Worm (Caenorhabditis elegans) whole organism, young adult: ENCODE measurements around the gene hot-7.

ENCODE experiments used
- B0035.1 ChIP-seq: sonication (generic microtip); optimal IDR thresholded peaks from 2 replicates; lab custom pipeline; 2016; ENCODE audit warnings: missing genetic modification characterization, mild to moderate bottlenecking, missing compliant biosample characterization, missing genotype, missing genetic modification reagents
- B0261.1 ChIP-seq: sonication (generic microtip); optimal IDR thresholded peaks from 2 replicates; lab custom pipeline; 2016; ENCODE audit warnings: mild to moderate bottlenecking, missing genetic modification characterization, moderate library complexity, missing compliant biosample characterization
- F10E7.11 ChIP-seq: sonication (generic microtip); optimal IDR thresholded peaks from 2 replicates; lab custom pipeline; 2017; ENCODE audit warnings: mild to moderate bottlenecking, missing genetic modification characterization, moderate library complexity, missing compliant biosample characterization
- F22D6.2 ChIP-seq: sonication (generic microtip); optimal IDR thresholded peaks from 2 replicates; lab custom pipeline; 2016; ENCODE audit warnings: mild to moderate bottlenecking, missing genetic modification characterization, missing compliant biosample characterization
- F23B12.7 ChIP-seq: sonication (generic microtip); optimal IDR thresholded peaks from 2 replicates; lab custom pipeline; 2017; ENCODE audit warnings: missing genetic modification characterization, mild to moderate bottlenecking, missing compliant biosample characterization, antibody characterized with exemption, moderate library complexity; ENCODE audit not compliant: insufficient read depth
- F33H1.4 ChIP-seq: fragments of 200-800 bp; sonication (Bioruptor generic); IDR thresholded peaks from 2 replicates; pipeline ENCODE4 v1.3.6; 2022; ENCODE audit warnings: missing genetic modification reagents, missing genetic modification characterization, missing compliant biosample characterization
- F37B4.10 ChIP-seq: fragments of 200-800 bp; sonication (Bioruptor generic); IDR thresholded peaks from 2 replicates; pipeline ENCODE4 v1.3.6; 2022; ENCODE audit warnings: missing genetic modification characterization, missing compliant biosample characterization
- F39B2.1 ChIP-seq: fragments of 200-800 bp; sonication (Bioruptor generic); IDR thresholded peaks from 2 replicates; pipeline ENCODE4 v1.3.6; 2022; ENCODE audit warnings: missing genetic modification reagents, missing genetic modification characterization, missing compliant biosample characterization
- F49E8.2 ChIP-seq: sonication (generic microtip); optimal IDR thresholded peaks from 3 replicates; lab custom pipeline; 2017; ENCODE audit warnings: missing genetic modification characterization, mild to moderate bottlenecking, missing compliant biosample characterization, antibody characterized with exemption, moderate library complexity; ENCODE audit not compliant: insufficient read depth
- F57C9.4 ChIP-seq: sonication (generic microtip); optimal IDR thresholded peaks from 2 replicates; lab custom pipeline; 2017; ENCODE audit warnings: mild to moderate bottlenecking, missing genetic modification characterization, missing compliant biosample characterization
- K11D2.4 ChIP-seq: fragments of 200-800 bp; sonication (Bioruptor generic); IDR thresholded peaks from 2 replicates; pipeline ENCODE4 v1.3.6; 2022; ENCODE audit warnings: missing genetic modification reagents, missing genetic modification characterization, missing compliant biosample characterization
- Y53F4B.3 ChIP-seq: fragments of 200-800 bp; sonication (Bioruptor generic); IDR thresholded peaks from 2 replicates; pipeline ENCODE4 v1.3.6; 2022; ENCODE audit warnings: missing genetic modification reagents, missing genetic modification characterization, missing compliant biosample characterization
- Y67H2A.10 ChIP-seq: fragments of 200-800 bp; sonication (Bioruptor generic); conservative IDR thresholded peaks from 2 replicates; pipeline ENCODE4 v1.3.6; 2022; ENCODE audit warnings: missing genetic modification reagents, missing genetic modification characterization, missing compliant biosample characterization
- athp-1 ChIP-seq: sonication (generic microtip); optimal IDR thresholded peaks from 2 replicates; lab custom pipeline; 2017; ENCODE audit warnings: mild to moderate bottlenecking, missing genetic modification characterization, missing compliant biosample characterization
- attf-5 ChIP-seq: fragments of 200-800 bp; sonication (Bioruptor generic); optimal IDR thresholded peaks from 2 replicates; lab custom pipeline; 2018; ENCODE audit warnings: mild to moderate bottlenecking, missing genetic modification characterization, missing compliant biosample characterization
- attf-6 ChIP-seq: fragments of 200-800 bp; sonication (Bioruptor generic); IDR thresholded peaks from 2 replicates; pipeline ENCODE4 v1.3.6; 2022; ENCODE audit warnings: missing genetic modification reagents, missing genetic modification characterization, missing compliant biosample characterization
- bed-2 ChIP-seq: fragments of 200-800 bp; sonication (Bioruptor generic); IDR thresholded peaks from 2 replicates; pipeline ENCODE4 v1.3.6; 2022; ENCODE audit warnings: missing genetic modification reagents, missing genetic modification characterization, missing compliant biosample characterization
- ceh-100 ChIP-seq: fragments of 200-800 bp; sonication (Bioruptor generic); IDR thresholded peaks from 2 replicates; pipeline ENCODE4 v1.3.6; 2022; ENCODE audit warnings: missing genetic modification reagents, missing genetic modification characterization, missing compliant biosample characterization
- ceh-27 ChIP-seq: fragments of 200-800 bp; sonication (Bioruptor generic); optimal IDR thresholded peaks from 2 replicates; lab custom pipeline; 2018; ENCODE audit warnings: mild to moderate bottlenecking, missing genetic modification characterization, moderate library complexity, missing compliant biosample characterization
- dox-1 ChIP-seq: fragments of 200-800 bp; sonication (Bioruptor generic); IDR thresholded peaks from 2 replicates; pipeline ENCODE4 v1.3.6; 2022; ENCODE audit warnings: missing genetic modification reagents, missing genetic modification characterization, missing compliant biosample characterization
- dpff-1 ChIP-seq: sonication (generic microtip); optimal IDR thresholded peaks from 2 replicates; lab custom pipeline; 2017; ENCODE audit warnings: mild to moderate bottlenecking, missing genetic modification characterization, missing compliant biosample characterization
- egl-44 ChIP-seq: fragments of 200-800 bp; sonication (Bioruptor generic); IDR thresholded peaks from 2 replicates; pipeline ENCODE4 v1.3.6; 2022; ENCODE audit warnings: missing genetic modification reagents, missing genetic modification characterization, missing compliant biosample characterization
- egrh-3 ChIP-seq: fragments of 200-800 bp; sonication (Bioruptor generic); IDR thresholded peaks from 2 replicates; pipeline ENCODE4 v1.3.6; 2022; ENCODE audit warnings: missing genetic modification reagents, missing genetic modification characterization, missing compliant biosample characterization
- ets-4 ChIP-seq: fragments of 200-800 bp; sonication (Bioruptor generic); optimal IDR thresholded peaks from 2 replicates; lab custom pipeline; 2018; ENCODE audit warnings: mild to moderate bottlenecking, missing genetic modification characterization, missing compliant biosample characterization
- hlh-12 ChIP-seq: sonication (generic microtip); optimal IDR thresholded peaks from 2 replicates; lab custom pipeline; 2016; ENCODE audit warnings: missing genetic modification characterization, missing compliant biosample characterization
- hmg-1.2 ChIP-seq: fragments of 200-800 bp; sonication (Bioruptor generic); IDR thresholded peaks from 2 replicates; pipeline ENCODE4 v1.3.6; 2022; ENCODE audit warnings: missing genetic modification reagents, missing genetic modification characterization, missing compliant biosample characterization
- hrde-1 ChIP-seq: sonication (generic microtip); optimal IDR thresholded peaks from 2 replicates; lab custom pipeline; 2016; ENCODE audit warnings: missing genetic modification characterization, mild to moderate bottlenecking, missing compliant biosample characterization, moderate library complexity, missing genotype, missing genetic modification reagents, borderline replicate concordance
- let-607 ChIP-seq, 2 experiments: fragments of 200-800 bp in 1 of 2; sonication (Bioruptor generic) in 1 of 2; sonication (generic microtip) in 1 of 2; optimal IDR thresholded peaks; 2 replicates each; lab custom pipeline; 2016 to 2018; ENCODE audit warnings: mild to moderate bottlenecking in 2 of 2, missing compliant biosample characterization in 2 of 2, missing genetic modification characterization in 2 of 2, moderate library complexity in 2 of 2, missing genotype in 1 of 2
- lin-26 ChIP-seq: fragments of 200-800 bp; sonication (Bioruptor generic); IDR thresholded peaks from 2 replicates; pipeline ENCODE4 v1.3.6; 2022; ENCODE audit warnings: missing genetic modification reagents, missing genetic modification characterization, missing compliant biosample characterization
- lsy-27 ChIP-seq: sonication (generic microtip); optimal IDR thresholded peaks from 2 replicates; lab custom pipeline; 2017; ENCODE audit warnings: missing genetic modification characterization, mild to moderate bottlenecking, missing compliant biosample characterization, antibody characterized with exemption, missing genotype, borderline replicate concordance; ENCODE audit not compliant: insufficient read depth
- madf-3 ChIP-seq: fragments of 200-800 bp; sonication (Bioruptor generic); IDR thresholded peaks from 2 replicates; pipeline ENCODE4 v1.3.6; 2022; ENCODE audit warnings: missing genetic modification reagents, missing genetic modification characterization, missing compliant biosample characterization
- nfyb-1 ChIP-seq: fragments of 200-800 bp; sonication (Bioruptor generic); IDR thresholded peaks from 2 replicates; pipeline ENCODE4 v1.3.6; 2022; ENCODE audit warnings: missing genetic modification reagents, missing genetic modification characterization, missing compliant biosample characterization
- nhr-120 ChIP-seq: fragments of 200-800 bp; sonication (Bioruptor generic); IDR thresholded peaks from 2 replicates; pipeline ENCODE4 v1.3.6; 2022; ENCODE audit warnings: missing genetic modification characterization, missing compliant biosample characterization
- nhr-27 ChIP-seq: fragments of 200-800 bp; sonication (Bioruptor generic); optimal IDR thresholded peaks from 2 replicates; lab custom pipeline; 2018; ENCODE audit warnings: mild to moderate bottlenecking, missing genetic modification characterization, moderate library complexity, missing compliant biosample characterization
- pbrm-1 ChIP-seq: fragments of 200-800 bp; sonication (Bioruptor generic); IDR thresholded peaks from 2 replicates; pipeline ENCODE4 v1.3.6; 2022; ENCODE audit warnings: missing genetic modification reagents, missing genetic modification characterization, missing compliant biosample characterization
- rcor-1 ChIP-seq: fragments of 200-800 bp; sonication (Bioruptor generic); IDR thresholded peaks from 2 replicates; pipeline ENCODE4 v1.3.6; 2022; ENCODE audit warnings: missing genetic modification reagents, missing genetic modification characterization, missing compliant biosample characterization
- rec-8 ChIP-seq, 2 experiments: sonication (generic microtip); optimal IDR thresholded peaks; 2 replicates each; lab custom pipeline; 2016; ENCODE audit warnings: mild to moderate bottlenecking in 2 of 2, missing genetic modification characterization in 2 of 2, missing genetic modification reagents in 2 of 2, missing genotype in 2 of 2, missing biosample characterization in 1 of 2, missing compliant biosample characterization in 1 of 2, moderate library complexity in 1 of 2
- sdz-38 ChIP-seq: sonication (generic microtip); optimal IDR thresholded peaks from 2 replicates; lab custom pipeline; 2016; ENCODE audit warnings: missing genotype, missing genetic modification characterization, missing compliant biosample characterization
- snpc-4 ChIP-seq, 5 experiments: fragments of 150-350 bp in 1 of 5; sonication (generic microtip) in 4 of 5; optimal IDR thresholded peaks; 2 replicates each; lab custom pipeline; 2014 to 2018; ENCODE audit warnings: missing genetic modification characterization in 5 of 5, missing biosample characterization in 3 of 5, antibody characterized with exemption in 2 of 5, mild to moderate bottlenecking in 2 of 5, missing compliant biosample characterization in 2 of 5, missing genotype in 2 of 5, moderate library complexity in 2 of 5, missing genetic modification reagents in 1 of 5
- sptf-2 ChIP-seq: fragments of 200-800 bp; sonication (Bioruptor generic); optimal IDR thresholded peaks from 2 replicates; lab custom pipeline; 2018; ENCODE audit warnings: mild to moderate bottlenecking, missing genetic modification characterization, missing compliant biosample characterization
- xnd-1 ChIP-seq: sonication (generic microtip); optimal IDR thresholded peaks from 2 replicates; lab custom pipeline; 2016; ENCODE audit warnings: missing genotype, missing genetic modification reagents, missing genetic modification characterization, missing compliant biosample characterization
- zfh-2 ChIP-seq: fragments of 200-800 bp; sonication (Bioruptor generic); conservative IDR thresholded peaks from 2 replicates; pipeline ENCODE4 v1.3.6; 2022; ENCODE audit warnings: missing genetic modification reagents, missing genetic modification characterization, missing compliant biosample characterization
- zim-3 ChIP-seq: sonication (generic microtip); optimal IDR thresholded peaks from 2 replicates; lab custom pipeline; 2017; ENCODE audit warnings: mild to moderate bottlenecking, missing genetic modification characterization, moderate library complexity, missing compliant biosample characterization
- ztf-22 ChIP-seq: fragments of 200-800 bp; sonication (Bioruptor generic); optimal IDR thresholded peaks from 2 replicates; lab custom pipeline; 2018; ENCODE audit warnings: mild to moderate bottlenecking, missing genetic modification characterization, moderate library complexity, missing compliant biosample characterization
- ztf-25 ChIP-seq: fragments of 200-800 bp; sonication (Bioruptor generic); IDR thresholded peaks from 2 replicates; pipeline ENCODE4 v1.3.6; 2022; ENCODE audit warnings: missing genetic modification reagents, missing genetic modification characterization, missing compliant biosample characterization
- ztf-26 ChIP-seq: sonication (generic microtip); optimal IDR thresholded peaks from 2 replicates; lab custom pipeline; 2017; ENCODE audit warnings: missing genetic modification characterization, missing compliant biosample characterization
- ztf-3 ChIP-seq: fragments of 200-800 bp; sonication (Bioruptor generic); optimal IDR thresholded peaks from 2 replicates; lab custom pipeline; 2018; ENCODE audit warnings: mild to moderate bottlenecking, missing genetic modification characterization, missing compliant biosample characterization

Gene hot-7

ce11 chrII:14237245-14237806 is 26.1 kb downstream of the hot-7 start:
- TF ChIP-seq zfh-2 (peak; percentile 91), rec-8 (tag; optimal IDR thresholded peaks at IDR 0.05; lab: Kevin White, UChicago) (no peak), B0261.1 (tag; lab: Kevin White, UChicago) (no peak), sptf-2 (GFP tag; lab: Kevin White, UChicago) (no peak), zim-3 (tag; lab: Kevin White, UChicago) (peak; percentile 18), hrde-1 (tag; lab: Kevin White, UChicago) (no peak), dox-1 (GFP tag; lab: Robert Waterston, UW) (no peak), snpc-4 (GFP tag; optimal IDR thresholded peaks at IDR 0.05; lab: Kevin White, UChicago) (no peak), snpc-4 (tag; optimal IDR thresholded peaks at IDR 0.05; lab: Kevin White, UChicago) (no peak), F37B4.10 (no peak), bed-2 (GFP tag; lab: Robert Waterston, UW) (no peak), attf-6 (no peak), Y53F4B.3 (GFP tag; lab: Robert Waterston, UW) (no peak), F57C9.4 (tag; lab: Kevin White, UChicago) (no peak), B0035.1 (tag; lab: Kevin White, UChicago) (no peak), F23B12.7 (tag; lab: Kevin White, UChicago) (no peak), K11D2.4 (GFP tag; lab: Robert Waterston, UW) (no peak), ceh-100 (GFP tag; lab: Robert Waterston, UW) (no peak), lin-26 (no peak), ztf-26 (tag; lab: Kevin White, UChicago) (no peak), sdz-38 (tag; lab: Kevin White, UChicago) (no peak), ztf-25 (0 out of 2 replicates have a peak, but pooled peaks have one; percentile 31), egl-44 (no peak), F49E8.2 (tag; lab: Kevin White, UChicago) (no peak), F10E7.11 (tag; lab: Kevin White, UChicago) (no peak), nhr-27 (tag; lab: Kevin White, UChicago) (no peak), attf-5 (no peak), athp-1 (tag; lab: Kevin White, UChicago) (no peak), let-607 (tag; optimal IDR thresholded peaks at IDR 0.05; lab: Kevin White, UChicago) (no peak), hmg-1.2 (GFP tag; lab: Robert Waterston, UW) (no peak), xnd-1 (tag; lab: Kevin White, UChicago) (no peak), Y67H2A.10 (no peak), F22D6.2 (tag; lab: Kevin White, UChicago) (no peak), egrh-3 (GFP tag; lab: Robert Waterston, UW) (peak; percentile 89), nfyb-1 (GFP tag; lab: Robert Waterston, UW) (0 out of 2 replicates have a peak, but pooled peaks have one; percentile 34), F39B2.1 (GFP tag; lab: Robert Waterston, UW) (no peak), lsy-27 (tag; lab: Kevin White, UChicago) (no peak), ets-4 (GFP tag; lab: Kevin White, UChicago) (no peak), ztf-22 (GFP tag; lab: Kevin White, UChicago) (no peak), madf-3 (GFP tag; lab: Robert Waterston, UW) (no peak), dpff-1 (no peak), ztf-3 (GFP tag; lab: Kevin White, UChicago) (no peak), ceh-27 (GFP tag; lab: Kevin White, UChicago) (no peak), hlh-12 (tag; lab: Kevin White, UChicago) (no peak), F33H1.4 (GFP tag; lab: Robert Waterston, UW) (no peak), nhr-120 (GFP tag; lab: Robert Waterston, UW) (no peak), rcor-1 (no peak), pbrm-1 (GFP tag; lab: Robert Waterston, UW) (0 out of 2 replicates have a peak, but pooled peaks have one; percentile 8)
